Worm (Caenorhabditis elegans): ENCODE data around the gene B0491.6.

Gene B0491.6

DNA sequence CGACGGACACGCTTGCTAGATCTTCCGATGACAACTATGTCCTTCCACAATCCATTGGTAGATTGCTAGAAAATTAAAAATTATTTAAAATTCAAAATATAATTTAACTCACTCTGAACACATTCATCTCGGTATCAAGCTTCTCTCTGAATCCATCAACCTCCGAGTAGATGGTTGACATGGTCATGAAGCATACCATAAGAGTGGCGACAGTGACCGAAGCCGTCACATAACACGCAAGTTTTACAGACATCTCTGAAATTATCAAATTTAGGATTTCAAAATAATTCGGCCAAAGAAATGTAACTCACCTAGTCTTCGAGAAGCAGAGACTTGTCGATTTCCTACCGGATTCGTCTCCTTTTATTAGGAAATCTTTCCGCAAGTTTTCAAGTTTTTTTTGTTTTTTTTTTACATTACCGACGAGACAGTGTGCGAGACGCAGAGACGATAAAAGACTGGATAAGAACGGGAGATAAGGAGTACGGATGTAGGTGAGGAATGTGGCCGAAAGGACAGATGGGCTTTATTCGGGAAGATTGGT lies 10.6 kb downstream of the B0491.6 start, which contains the start of gene sqt-1:
Gene sqt-1, minus strand, starts transcription at position 341 of the 544 bp plus-strand sequence.
- TF ChIP-seq ahr-1 (tag; optimal IDR thresholded peaks at IDR 0.05) (no peak), madf-2 (tag; optimal IDR thresholded peaks at IDR 0.05) (no peak), ref-2 (tag; optimal IDR thresholded peaks at IDR 0.05) (no peak), ceh-24 (tag; optimal IDR thresholded peaks at IDR 0.05) (no peak), K02D7.2 (tag; optimal IDR thresholded peaks at IDR 0.05) (no peak), ceh-48 (tag; optimal IDR thresholded peaks at IDR 0.05) (no peak), pat-9 (tag; optimal IDR thresholded peaks at IDR 0.05) (no peak), ceh-9 (tag; optimal IDR thresholded peaks at IDR 0.05) (no peak), che-1 (tag; optimal IDR thresholded peaks at IDR 0.05) (no peak)

DNA sequence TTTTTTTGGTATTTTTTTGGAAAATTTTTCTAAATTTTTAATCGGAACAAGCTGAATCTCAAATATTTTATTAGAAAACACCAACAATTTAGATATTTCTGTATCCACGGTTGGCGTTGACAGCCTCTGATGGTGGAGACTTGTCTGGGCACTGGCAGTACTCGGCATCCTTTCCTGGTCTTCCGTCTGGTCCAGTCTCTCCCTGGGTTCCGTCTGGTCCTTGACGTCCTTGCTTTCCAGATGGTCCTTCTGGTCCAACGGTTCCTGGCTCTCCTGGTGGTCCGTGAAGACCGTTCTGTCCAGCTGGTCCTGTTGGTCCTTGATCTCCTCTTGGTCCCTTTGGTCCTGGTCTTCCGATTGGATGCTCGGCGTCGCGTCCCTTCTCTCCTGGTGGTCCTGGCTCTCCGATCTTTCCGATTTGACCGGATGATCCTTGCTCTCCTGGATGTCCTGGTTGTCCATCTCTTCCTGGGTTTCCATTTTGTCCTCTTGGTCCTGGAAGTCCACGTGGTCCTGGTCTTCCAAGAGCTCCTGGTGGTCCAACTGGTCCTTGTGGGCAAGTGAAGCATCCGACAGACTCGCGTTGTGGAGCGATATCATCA lies 11.4 kb downstream of the B0491.6 start:
- TF ChIP-seq lin-11 (tag; optimal IDR thresholded peaks at IDR 0.05) = no peak
- TF ChIP-seq hlh-30 (tag; optimal IDR thresholded peaks at IDR 0.05; ENCODE audit: insufficient read depth) = no peak
- TF ChIP-seq sox-4 (tag; optimal IDR thresholded peaks at IDR 0.05) = no peak
- no peak for TF ChIP-seq sdc-2 (tag; optimal IDR thresholded peaks at IDR 0.05)
- no peak for TF ChIP-seq unc-55 (GFP tag; optimal IDR thresholded peaks at IDR 0.05)
- TF ChIP-seq Y22D7AL.16 (tag; optimal IDR thresholded peaks at IDR 0.05) = no peak
- no peak for TF ChIP-seq dmd-4 (tag; optimal IDR thresholded peaks at IDR 0.05; ENCODE audit: borderline replicate concordance)
- TF ChIP-seq C38D4.7 (GFP tag; optimal IDR thresholded peaks at IDR 0.05) = no peak
- TF ChIP-seq elt-2 (tag; optimal IDR thresholded peaks at IDR 0.05) = no peak
- no peak for TF ChIP-seq nhr-232 (tag; optimal IDR thresholded peaks at IDR 0.05)
- TF ChIP-seq gmeb-2 (tag; optimal IDR thresholded peaks at IDR 0.05) = no peak
- TF ChIP-seq hlh-8 (tag; optimal IDR thresholded peaks at IDR 0.05) = no peak
- TF ChIP-seq pqm-1 (tag; optimal IDR thresholded peaks at IDR 0.05) = no peak
- no peak for TF ChIP-seq ceh-14 (tag; optimal IDR thresholded peaks at IDR 0.05)
- no peak for TF ChIP-seq hlh-15 (tag; optimal IDR thresholded peaks at IDR 0.05)
- no peak for TF ChIP-seq ceh-31 (tag; optimal IDR thresholded peaks at IDR 0.05)
- TF ChIP-seq ceh-45 (GFP tag; IDR thresholded peaks at IDR 0.05) = no peak
- TF ChIP-seq fkh-6 (tag; optimal IDR thresholded peaks at IDR 0.05) = no peak
- TF ChIP-seq ceh-34 (tag; optimal IDR thresholded peaks at IDR 0.05) = no peak

DNA sequence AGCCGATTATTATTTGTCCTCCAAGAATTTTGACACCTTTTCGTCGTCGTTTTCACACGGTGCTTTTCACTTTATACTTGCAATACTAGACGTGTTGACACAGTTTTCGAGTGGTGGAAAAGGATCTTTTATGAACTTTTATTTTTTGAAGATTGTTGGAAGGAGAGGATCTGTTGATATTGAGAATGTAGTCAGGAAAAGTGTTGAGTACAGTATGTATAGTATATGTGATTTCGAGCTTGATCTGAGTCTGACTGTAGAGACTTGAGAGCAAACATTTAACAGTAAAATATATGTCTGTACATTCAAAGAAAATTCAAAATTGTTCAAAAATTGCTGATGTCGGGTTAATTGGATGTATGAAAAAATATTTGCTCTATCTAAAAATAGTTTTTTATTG lies 12.0 kb downstream of the B0491.6 start:
- no peak for TF ChIP-seq ceh-6 (GFP tag; optimal IDR thresholded peaks at IDR 0.05)
- TF ChIP-seq hlh-8 (tag; optimal IDR thresholded peaks at IDR 0.05) = no peak
- TF ChIP-seq pat-9 (tag; optimal IDR thresholded peaks at IDR 0.05) = no peak
- TF ChIP-seq rnt-1 (tag; optimal IDR thresholded peaks at IDR 0.05) = no peak
- no peak for TF ChIP-seq ceh-14 (tag; optimal IDR thresholded peaks at IDR 0.05)

DNA sequence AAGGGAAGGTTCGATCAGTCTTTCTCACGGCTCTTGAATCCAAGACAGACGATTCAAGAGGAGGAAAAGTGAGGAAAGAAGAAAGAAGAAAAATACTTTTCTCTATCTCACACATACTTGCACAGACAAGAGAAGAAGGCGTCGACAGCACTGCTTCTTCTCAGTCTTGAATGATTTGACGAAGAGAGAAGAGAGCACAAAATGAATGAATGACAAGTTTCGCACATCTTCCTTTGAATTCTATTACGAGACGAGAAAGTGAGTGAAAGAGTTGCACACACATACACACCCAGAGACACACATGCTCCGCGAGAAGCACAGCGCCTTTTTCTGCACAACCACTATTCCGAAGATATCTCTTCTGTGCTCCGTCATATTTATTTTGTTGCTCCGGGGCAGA lies 12.5 kb downstream of the B0491.6 start:
- TF ChIP-seq odd-2 (tag; optimal IDR thresholded peaks at IDR 0.05) (no peak), hlh-13 (GFP tag; optimal IDR thresholded peaks at IDR 0.05) (no peak), fax-1 (tag; optimal IDR thresholded peaks at IDR 0.05) (no peak), unc-42 (tag; optimal IDR thresholded peaks at IDR 0.05) (peak; percentile 96), C38D4.7 (GFP tag; optimal IDR thresholded peaks at IDR 0.05) (no peak), ceh-31 (tag; optimal IDR thresholded peaks at IDR 0.05) (peak; percentile 22), tbx-7 (tag; optimal IDR thresholded peaks at IDR 0.05) (no peak), T23F11.4 (GFP tag; optimal IDR thresholded peaks at IDR 0.05) (no peak), ceh-9 (tag; optimal IDR thresholded peaks at IDR 0.05) (no peak), hlh-8 (tag; optimal IDR thresholded peaks at IDR 0.05) (no peak)
